Fruit fly (Drosophila melanogaster) whole organism, embryonic: ENCODE results near the gene CG44405.

Experiments
- B-H2 ChIP-seq: fragments of 200-800 bp; sonication (Bioruptor generic); optimal IDR thresholded peaks from 2 replicates; lab custom pipeline; 2018; ENCODE audit warnings: missing biosample characterization, mild to moderate bottlenecking, missing genetic modification characterization
- CG10565 ChIP-seq: fragments of 200-800 bp; sonication (Bioruptor generic); optimal IDR thresholded peaks from 3 replicates; lab custom pipeline; 2016; ENCODE audit warnings: missing biosample characterization, mild to moderate bottlenecking, missing genetic modification characterization
- CG11085 ChIP-seq: fragments of 200-800 bp; sonication (Bioruptor generic); IDR thresholded peaks from 2 replicates; pipeline ENCODE4 v1.3.6; 2022; ENCODE audit warnings: missing biosample characterization, missing genetic modification characterization
- CG12744 ChIP-seq: fragments of 200-800 bp; sonication (Bioruptor generic); optimal IDR thresholded peaks from 2 replicates; lab custom pipeline; 2016; ENCODE audit warnings: missing biosample characterization, missing genetic modification characterization
- CG15601 ChIP-seq: fragments of 200-800 bp; sonication (Bioruptor generic); optimal IDR thresholded peaks from 3 replicates; lab custom pipeline; 2019; ENCODE audit warnings: missing biosample characterization, mild to moderate bottlenecking, missing genetic modification characterization, moderate library complexity
- CG17385 ChIP-seq: fragments of 200-800 bp; sonication (Bioruptor generic); optimal IDR thresholded peaks from 3 replicates; lab custom pipeline; 2018; ENCODE audit warnings: missing biosample characterization, mild to moderate bottlenecking, missing genetic modification characterization
- CG34376 ChIP-seq: fragments of 200-800 bp; sonication (Bioruptor generic); optimal IDR thresholded peaks from 2 replicates; lab custom pipeline; 2018; ENCODE audit warnings: missing biosample characterization, mild to moderate bottlenecking, missing genetic modification characterization
- CG4730 ChIP-seq: fragments of 200-800 bp; sonication (Bioruptor generic); IDR thresholded peaks from 2 replicates; pipeline ENCODE4 v1.3.6; 2022; ENCODE audit warnings: missing biosample characterization, missing genetic modification characterization
- CG6254 ChIP-seq: fragments of 200-800 bp; sonication (Bioruptor generic); optimal IDR thresholded peaks from 3 replicates; lab custom pipeline; 2017; ENCODE audit warnings: mild to moderate bottlenecking, missing biosample characterization, missing genetic modification reagents, missing genetic modification characterization
- CG6272 ChIP-seq: fragments of 200-800 bp; sonication (Bioruptor generic); IDR thresholded peaks from 2 replicates; pipeline ENCODE4 v1.3.6; 2022; ENCODE audit warnings: missing biosample characterization, missing genetic modification characterization
- CG6654 ChIP-seq: fragments of 200-800 bp; sonication (Bioruptor generic); optimal IDR thresholded peaks from 2 replicates; lab custom pipeline; 2017; ENCODE audit warnings: missing biosample characterization, mild to moderate bottlenecking, missing genetic modification characterization
- CG7839 ChIP-seq: fragments of 200-800 bp; sonication (Bioruptor generic); optimal IDR thresholded peaks from 3 replicates; lab custom pipeline; 2018; ENCODE audit warnings: missing biosample characterization, mild to moderate bottlenecking, missing genetic modification characterization, moderate library complexity
- CG8089 ChIP-seq: fragments of 200-800 bp; sonication (Bioruptor generic); optimal IDR thresholded peaks from 3 replicates; lab custom pipeline; 2016; ENCODE audit warnings: missing biosample characterization, missing genetic modification characterization
- CG9609 ChIP-seq: fragments of 200-800 bp; sonication (Bioruptor generic); optimal IDR thresholded peaks from 3 replicates; lab custom pipeline; 2016; ENCODE audit warnings: missing biosample characterization, missing genetic modification characterization
- D ChIP-seq, 2 experiments: fragments of 200-800 bp in 1 of 2; fragments of >200 bp in 1 of 2; sonication (Bioruptor generic) in 1 of 2; optimal IDR thresholded peaks; 2 replicates in 1 of 2; 3 replicates in 1 of 2; lab custom pipeline; 2017; ENCODE audit warnings: mild to moderate bottlenecking in 1 of 2, missing biosample characterization in 1 of 2, missing genetic modification characterization in 1 of 2, missing genetic modification reagents in 1 of 2
- Dbx ChIP-seq: fragments of 200-800 bp; sonication (Bioruptor generic); IDR thresholded peaks from 3 replicates; pipeline ENCODE4 v1.3.6; 2022; ENCODE audit warnings: missing biosample characterization, missing genetic modification characterization
- E2f1 ChIP-seq: fragments of 200-800 bp; sonication (Bioruptor generic); IDR thresholded peaks from 2 replicates; pipeline ENCODE4 v1.3.6; 2022; ENCODE audit warnings: missing biosample characterization, missing genetic modification characterization
- Fer1 ChIP-seq: fragments of 200-800 bp; sonication (Bioruptor generic); optimal IDR thresholded peaks from 2 replicates; lab custom pipeline; 2017; ENCODE audit warnings: missing biosample characterization, mild to moderate bottlenecking, missing genetic modification characterization
- HHEX ChIP-seq: fragments of 200-800 bp; sonication (Bioruptor generic); optimal IDR thresholded peaks from 3 replicates; lab custom pipeline; 2017; ENCODE audit warnings: missing biosample characterization, mild to moderate bottlenecking, missing genetic modification characterization, missing genetic modification reagents
- HLH4C ChIP-seq: fragments of 200-800 bp; sonication (Bioruptor generic); IDR thresholded peaks from 3 replicates; pipeline ENCODE4 v1.3.6; 2022; ENCODE audit warnings: missing biosample characterization, missing genetic modification characterization; ENCODE audit not compliant: partially characterized antibody
- Max ChIP-seq: fragments of 200-800 bp; sonication (Bioruptor generic); optimal IDR thresholded peaks from 2 replicates; lab custom pipeline; 2016; ENCODE audit warnings: missing biosample characterization, mild to moderate bottlenecking, missing genetic modification characterization
- Neu2 ChIP-seq: fragments of 200-800 bp; sonication (Bioruptor generic); optimal IDR thresholded peaks from 3 replicates; lab custom pipeline; 2016; ENCODE audit warnings: missing biosample characterization, missing genetic modification characterization, borderline replicate concordance
- Pdp1 ChIP-seq, 2 experiments: fragments of 200-800 bp; sonication (Bioruptor generic); optimal IDR thresholded peaks; 3 replicates each; lab custom pipeline; 2016; ENCODE audit warnings: missing biosample characterization in 2 of 2, missing genetic modification characterization in 2 of 2, mild to moderate bottlenecking in 1 of 2, moderate library complexity in 1 of 2
- abd-A ChIP-seq: fragments of 200-800 bp; sonication (Bioruptor generic); optimal IDR thresholded peaks from 3 replicates; lab custom pipeline; 2019; ENCODE audit warnings: missing biosample characterization, mild to moderate bottlenecking, missing genetic modification characterization, moderate library complexity
- aop ChIP-seq: fragments of 200-800 bp; sonication (Bioruptor generic); IDR thresholded peaks from 2 replicates; pipeline ENCODE4 v1.3.6; 2022; ENCODE audit warnings: missing biosample characterization, missing genetic modification characterization
- br ChIP-seq: fragments of >200 bp; optimal IDR thresholded peaks from 2 replicates; lab custom pipeline; 2017
- chinmo ChIP-seq: fragments of 200-800 bp; sonication (Bioruptor generic); IDR thresholded peaks from 4 replicates; pipeline ENCODE4 v1.3.6; 2022; ENCODE audit warnings: missing biosample characterization, missing genetic modification characterization; ENCODE audit not compliant: partially characterized antibody
- crp ChIP-seq, 2 experiments: fragments of 200-800 bp; sonication (Bioruptor generic); optimal IDR thresholded peaks; 2 replicates in 1 of 2; 3 replicates in 1 of 2; lab custom pipeline; 2017; ENCODE audit warnings: missing biosample characterization in 2 of 2, missing genetic modification characterization in 2 of 2, mild to moderate bottlenecking in 1 of 2, moderate library complexity in 1 of 2
- cwo ChIP-seq: fragments of 200-800 bp; sonication (Bioruptor generic); optimal IDR thresholded peaks from 3 replicates; lab custom pipeline; 2017; ENCODE audit warnings: missing biosample characterization, missing genetic modification characterization, mild to moderate bottlenecking, moderate library complexity, missing genetic modification reagents
- danr ChIP-seq: fragments of 200-800 bp; sonication (Bioruptor generic); IDR thresholded peaks from 2 replicates; pipeline ENCODE4 v1.3.6; 2022; ENCODE audit warnings: missing biosample characterization, missing genetic modification characterization
- dati ChIP-seq: fragments of 200-800 bp; sonication (Bioruptor generic); IDR thresholded peaks from 2 replicates; pipeline ENCODE4 v1.3.6; 2022; ENCODE audit warnings: missing biosample characterization, missing genetic modification characterization
- ewg ChIP-seq: fragments of 200-800 bp; sonication (Bioruptor generic); optimal IDR thresholded peaks from 3 replicates; lab custom pipeline; 2017; ENCODE audit warnings: mild to moderate bottlenecking, missing biosample characterization, missing genetic modification reagents, missing genetic modification characterization
- ftz-f1 ChIP-seq: fragments of 200-800 bp; sonication (Bioruptor generic); optimal IDR thresholded peaks from 2 replicates; lab custom pipeline; 2016; ENCODE audit warnings: missing biosample characterization, missing genetic modification characterization
- ken ChIP-seq: fragments of 200-800 bp; sonication (Bioruptor generic); IDR thresholded peaks from 3 replicates; pipeline ENCODE4 v1.3.6; 2022; ENCODE audit warnings: missing biosample characterization, missing genetic modification characterization
- lab ChIP-seq: fragments of 200-800 bp; sonication (Bioruptor generic); optimal IDR thresholded peaks from 3 replicates; lab custom pipeline; 2017; ENCODE audit warnings: missing biosample characterization, missing genetic modification characterization, mild to moderate bottlenecking, moderate library complexity, missing genetic modification reagents
- maf-S ChIP-seq: fragments of 200-800 bp; sonication (Bioruptor generic); optimal IDR thresholded peaks from 2 replicates; lab custom pipeline; 2016; ENCODE audit warnings: missing biosample characterization, missing genetic modification characterization
- mam ChIP-seq: fragments of 200-800 bp; sonication (Bioruptor generic); optimal IDR thresholded peaks from 3 replicates; lab custom pipeline; 2016; ENCODE audit warnings: missing biosample characterization, missing genetic modification characterization
- nmo ChIP-seq: fragments of 200-800 bp; sonication (Bioruptor generic); optimal IDR thresholded peaks from 2 replicates; lab custom pipeline; 2018; ENCODE audit warnings: missing biosample characterization, mild to moderate bottlenecking, missing genetic modification characterization, moderate library complexity
- oc ChIP-seq: fragments of 200-800 bp; sonication (Bioruptor generic); optimal IDR thresholded peaks from 2 replicates; lab custom pipeline; 2018; ENCODE audit warnings: missing biosample characterization, mild to moderate bottlenecking, missing genetic modification characterization, moderate library complexity
- odd ChIP-seq: fragments of 200-800 bp; sonication (Bioruptor generic); optimal IDR thresholded peaks from 2 replicates; lab custom pipeline; 2017; ENCODE audit warnings: missing biosample characterization, mild to moderate bottlenecking, missing genetic modification characterization
- pnt ChIP-seq: fragments of 200-800 bp; sonication (Bioruptor generic); optimal IDR thresholded peaks from 3 replicates; lab custom pipeline; 2016; ENCODE audit warnings: missing biosample characterization, missing genetic modification characterization
- sisA ChIP-seq: fragments of 200-800 bp; sonication (Bioruptor generic); IDR thresholded peaks from 2 replicates; pipeline ENCODE4 v1.3.6; 2022; ENCODE audit warnings: missing biosample characterization, missing genetic modification characterization
- slbo ChIP-seq: fragments of 200-800 bp; sonication (Bioruptor generic); IDR thresholded peaks from 2 replicates; pipeline ENCODE4 v1.3.6; 2022; ENCODE audit warnings: missing biosample characterization, missing genetic modification characterization
- slp2 ChIP-seq: fragments of 200-800 bp; sonication (Bioruptor generic); optimal IDR thresholded peaks from 2 replicates; lab custom pipeline; 2016; ENCODE audit warnings: missing biosample characterization, missing genetic modification characterization
- stwl ChIP-seq: fragments of 200-800 bp; sonication (Bioruptor generic); optimal IDR thresholded peaks from 3 replicates; lab custom pipeline; 2018; ENCODE audit warnings: missing biosample characterization, mild to moderate bottlenecking, missing genetic modification characterization, moderate library complexity
- tap ChIP-seq: fragments of 200-800 bp; optimal IDR thresholded peaks from 3 replicates; lab custom pipeline; 2019; ENCODE audit warnings: missing biosample characterization, mild to moderate bottlenecking, missing genetic modification characterization, moderate library complexity
- trh ChIP-seq: fragments of 200-800 bp; sonication (Bioruptor generic); optimal IDR thresholded peaks from 2 replicates; lab custom pipeline; 2016; ENCODE audit warnings: missing biosample characterization, missing genetic modification characterization

Gene CG44405

dm6 chr2L:16352585-16353580 is 10.8 kb upstream of the CG44405 start, which contains the start of the genes Hyls1, chif and CG4455 (continued):
- no peak for TF ChIP-seq CG6654 (GFP tag; lab: Kevin White, UChicago)
- no peak for TF ChIP-seq Dbx (GFP tag; lab: Robert Waterston, UW)
- TF ChIP-seq ken (GFP tag; lab: Robert Waterston, UW), result no peak
- TF ChIP-seq tap (tag; lab: Kevin White, UChicago), result peak; percentile 11
- TF ChIP-seq oc, result peak; percentile 63
- TF ChIP-seq HLH4C (GFP tag; lab: Robert Waterston, UW), result peak; percentile 93
- no peak for TF ChIP-seq dati (GFP tag; lab: Robert Waterston, UW)
- no peak for TF ChIP-seq HHEX (GFP tag; lab: Kevin White, UChicago)
- no peak for TF ChIP-seq trh (GFP tag; lab: Kevin White, UChicago)
- no peak for TF ChIP-seq CG9609 (GFP tag; lab: Kevin White, UChicago)
- TF ChIP-seq CG10565, result no peak
- peak; percentile 29 for TF ChIP-seq lab (GFP tag; lab: Kevin White, UChicago)
- TF ChIP-seq CG6254 (GFP tag; lab: Kevin White, UChicago), result peak; percentile 53
- TF ChIP-seq Fer1 (GFP tag; lab: Kevin White, UChicago), result no peak
- peak; percentile 25 for TF ChIP-seq abd-A (tag; lab: Kevin White, UChicago)
- TF ChIP-seq CG6272, result no peak
- TF ChIP-seq D (optimal IDR thresholded peaks at IDR 0.05; lab: Kevin White, UChicago), result peak; percentile 67
- TF ChIP-seq D (GFP tag; optimal IDR thresholded peaks at IDR 0.05; lab: Kevin White, UChicago), result peak; percentile 40
- no peak for TF ChIP-seq CG34376 (GFP tag; lab: Kevin White, UChicago)
- no peak for TF ChIP-seq slp2 (GFP tag; lab: Kevin White, UChicago)
- peak; percentile 72 for TF ChIP-seq nmo (GFP tag; lab: Kevin White, UChicago)
- TF ChIP-seq Max (GFP tag; lab: Kevin White, UChicago), result peak; percentile 61
- no peak for TF ChIP-seq ftz-f1
- TF ChIP-seq CG15601 (tag; lab: Kevin White, UChicago), result peak; percentile 59
- no peak for TF ChIP-seq aop (GFP tag; lab: Robert Waterston, UW)
- peak; percentile 58 for TF ChIP-seq B-H2 (GFP tag; lab: Kevin White, UChicago)
- no peak for TF ChIP-seq CG4730 (GFP tag; lab: Robert Waterston, UW)
- no peak for TF ChIP-seq crp (GFP tag; optimal IDR thresholded peaks at IDR 0.05; lab: Kevin White, UChicago)
- TF ChIP-seq Pdp1 (GFP tag; optimal IDR thresholded peaks at IDR 0.05; lab: Kevin White, UChicago), result peak in 1 of 2 experiments; percentile 7
- TF ChIP-seq ewg (GFP tag; lab: Kevin White, UChicago), result peak; percentile 53
- no peak for TF ChIP-seq CG8089 (GFP tag; lab: Kevin White, UChicago)
- TF ChIP-seq sisA (GFP tag; lab: Robert Waterston, UW), result no peak
- no peak for TF ChIP-seq CG12744 (GFP tag; lab: Kevin White, UChicago)
- no peak for TF ChIP-seq Neu2 (GFP tag; lab: Kevin White, UChicago)
- TF ChIP-seq E2f1 (GFP tag; lab: Robert Waterston, UW), result no peak
- no peak for TF ChIP-seq br (lab: Kevin White, UChicago)
- peak; percentile 39 for TF ChIP-seq CG7839 (tag; lab: Kevin White, UChicago)
- no peak for TF ChIP-seq CG17385 (GFP tag; lab: Kevin White, UChicago)
- TF ChIP-seq mam (GFP tag; lab: Kevin White, UChicago), result no peak
- peak; percentile 5 for TF ChIP-seq cwo (GFP tag; lab: Kevin White, UChicago)
- TF ChIP-seq CG11085 (GFP tag; lab: Robert Waterston, UW), result no peak
- peak; percentile 45; the same call in 1 of the 2 replicates for TF ChIP-seq slbo
- TF ChIP-seq stwl (tag; lab: Kevin White, UChicago), result peak; percentile 71
- TF ChIP-seq pnt, result no peak
- 0 out of 4 replicates have a peak, but pooled peaks have one; percentile 12 for TF ChIP-seq chinmo (GFP tag; lab: Robert Waterston, UW)
- TF ChIP-seq odd (GFP tag; lab: Kevin White, UChicago), result peak; percentile 5
- TF ChIP-seq maf-S (GFP tag; lab: Kevin White, UChicago), result no peak
- TF ChIP-seq danr (GFP tag; lab: Robert Waterston, UW), result no peak
